Worm (Caenorhabditis elegans) whole organism, L1 larva: ENCODE measurements around the gene ras-2.

Experiments used
- Y116A8C.19 ChIP-seq: sonication (generic microtip); optimal IDR thresholded peaks from 2 replicates; lab custom pipeline; 2016; ENCODE audit warnings: missing compliant biosample characterization, missing genetic modification characterization, borderline replicate concordance
- aly-2 ChIP-seq: fragments of 150-350 bp; optimal IDR thresholded peaks from 2 replicates; lab custom pipeline; 2014; ENCODE audit warnings: missing biosample characterization, missing genetic modification characterization
- ceh-90 ChIP-seq: sonication (generic microtip); optimal IDR thresholded peaks from 2 replicates; lab custom pipeline; 2016; ENCODE audit warnings: missing genetic modification characterization, missing compliant biosample characterization
- ces-1 ChIP-seq: fragments of 150-350 bp; optimal IDR thresholded peaks from 2 replicates; lab custom pipeline; 2014; ENCODE audit warnings: missing biosample characterization, missing genetic modification reagents, missing genetic modification characterization
- efl-3 ChIP-seq: fragments of 200-800 bp; sonication (Bioruptor generic); optimal IDR thresholded peaks from 2 replicates; lab custom pipeline; 2018; ENCODE audit warnings: mild to moderate bottlenecking, missing genetic modification characterization, missing compliant biosample characterization
- elt-2 ChIP-seq: sonication (generic microtip); optimal IDR thresholded peaks from 2 replicates; lab custom pipeline; 2016; ENCODE audit warnings: missing genetic modification characterization, mild to moderate bottlenecking, inconsistent platforms, missing compliant biosample characterization, missing genetic modification reagents
- fkh-10 ChIP-seq: sonication (generic microtip); optimal IDR thresholded peaks from 2 replicates; lab custom pipeline; 2017; ENCODE audit warnings: missing biosample characterization, missing genetic modification reagents, missing genetic modification characterization
- lin-15B ChIP-seq: fragments of 150-350 bp; sonication (generic microtip); optimal IDR thresholded peaks from 3 replicates; lab custom pipeline; 2014; ENCODE audit warnings: missing biosample characterization, missing genetic modification characterization
- mdl-1 ChIP-seq, 2 experiments: fragments of 150-350 bp; optimal IDR thresholded peaks; 2 replicates each; lab custom pipeline; 2014 to 2017; ENCODE audit warnings: missing biosample characterization in 2 of 2, missing genetic modification characterization in 2 of 2, inconsistent platforms in 1 of 2
- nhr-11 ChIP-seq: fragments of 150-350 bp; optimal IDR thresholded peaks from 2 replicates; lab custom pipeline; 2014; ENCODE audit warnings: missing biosample characterization, missing genetic modification characterization
- nhr-77 ChIP-seq: fragments of 150-350 bp; optimal IDR thresholded peaks from 2 replicates; lab custom pipeline; 2014; ENCODE audit warnings: missing biosample characterization, missing genetic modification characterization
- snpc-4 ChIP-seq: fragments of 150-350 bp; optimal IDR thresholded peaks from 2 replicates; lab custom pipeline; 2014; ENCODE audit warnings: missing biosample characterization, missing genetic modification characterization
- zag-1 ChIP-seq: fragments of 150-350 bp; optimal IDR thresholded peaks from 2 replicates; lab custom pipeline; 2014; ENCODE audit warnings: missing biosample characterization, missing genetic modification characterization

ce11 chrIII:4696903-4697302 is 43.0 kb downstream of the ras-2 start:
- TF ChIP-seq Y116A8C.19 (tag; lab: Kevin White, UChicago) (no peak), snpc-4 (tag; lab: Kevin White, UChicago) (no peak), zag-1 (tag; lab: Kevin White, UChicago) (no peak), ceh-90 (tag; lab: Kevin White, UChicago) (no peak), mdl-1 (tag; optimal IDR thresholded peaks at IDR 0.05; lab: Kevin White, UChicago) (no peak), nhr-11 (tag; lab: Kevin White, UChicago) (no peak), lin-15B (no peak), efl-3 (GFP tag; lab: Kevin White, UChicago) (no peak), ces-1 (GFP tag; lab: Kevin White, UChicago) (no peak), aly-2 (tag; lab: Kevin White, UChicago) (no peak), elt-2 (tag; lab: Kevin White, UChicago) (no peak), nhr-77 (no peak), fkh-10 (no peak)
